Fruit fly (Drosophila melanogaster) whole organism, embryonic: ENCODE measurements around the gene CG10274.
A peak's percentile ranks its signal among the peaks of the same experiment; 100 is the strongest.

ENCODE experiments used
- Abd-B ChIP-seq: fragments of 200-800 bp; sonication (Bioruptor generic); optimal IDR thresholded peaks from 2 replicates; lab custom pipeline; 2018; ENCODE audit warnings: missing biosample characterization, mild to moderate bottlenecking, missing genetic modification characterization, moderate library complexity
- Aef1 ChIP-seq: fragments of 200-800 bp; sonication (Bioruptor generic); IDR thresholded peaks from 3 replicates; pipeline ENCODE4 v1.3.6; 2022; ENCODE audit warnings: missing biosample characterization, missing genetic modification characterization
- CG11504 ChIP-seq: fragments of 200-800 bp; sonication (Bioruptor generic); optimal IDR thresholded peaks from 3 replicates; lab custom pipeline; 2019; ENCODE audit warnings: missing biosample characterization, mild to moderate bottlenecking, missing genetic modification characterization, moderate library complexity
- CG12299 ChIP-seq: fragments of 200-800 bp; sonication (Bioruptor generic); optimal IDR thresholded peaks from 2 replicates; lab custom pipeline; 2018; ENCODE audit warnings: missing biosample characterization, mild to moderate bottlenecking, missing genetic modification characterization
- CG12744 ChIP-seq: fragments of 200-800 bp; sonication (Bioruptor generic); optimal IDR thresholded peaks from 2 replicates; lab custom pipeline; 2016; ENCODE audit warnings: missing biosample characterization, missing genetic modification characterization
- CG14014 ChIP-seq: fragments of 200-800 bp; sonication (Bioruptor generic); IDR thresholded peaks from 2 replicates; pipeline ENCODE4 v1.3.6; 2022; ENCODE audit warnings: missing biosample characterization, missing genetic modification characterization
- CG14710 ChIP-seq: fragments of 200-800 bp; sonication (Bioruptor generic); optimal IDR thresholded peaks from 3 replicates; lab custom pipeline; 2019; ENCODE audit warnings: missing biosample characterization, mild to moderate bottlenecking, missing genetic modification characterization, moderate library complexity
- CG15011 ChIP-seq: fragments of 200-800 bp; sonication (Bioruptor generic); optimal IDR thresholded peaks from 3 replicates; lab custom pipeline; 2018; ENCODE audit warnings: missing biosample characterization, mild to moderate bottlenecking, missing genetic modification characterization
- CG15269 ChIP-seq: fragments of 200-800 bp; sonication (Bioruptor generic); optimal IDR thresholded peaks from 2 replicates; lab custom pipeline; 2018; ENCODE audit warnings: missing biosample characterization, mild to moderate bottlenecking, missing genetic modification characterization, moderate library complexity
- CG17361 ChIP-seq: fragments of 200-800 bp; sonication (Bioruptor generic); IDR thresholded peaks from 3 replicates; pipeline ENCODE4 v1.3.6; 2022; ENCODE audit warnings: missing biosample characterization, missing genetic modification characterization
- CG17385 ChIP-seq: fragments of 200-800 bp; sonication (Bioruptor generic); optimal IDR thresholded peaks from 3 replicates; lab custom pipeline; 2018; ENCODE audit warnings: missing biosample characterization, mild to moderate bottlenecking, missing genetic modification characterization
- CG2202 ChIP-seq: fragments of 200-800 bp; sonication (Bioruptor generic); optimal IDR thresholded peaks from 2 replicates; lab custom pipeline; 2018; ENCODE audit warnings: missing biosample characterization, mild to moderate bottlenecking, missing genetic modification characterization
- CG4282 ChIP-seq: fragments of 200-800 bp; sonication (Bioruptor generic); optimal IDR thresholded peaks from 2 replicates; lab custom pipeline; 2016; ENCODE audit warnings: missing biosample characterization, missing genetic modification characterization
- CG7987 ChIP-seq: fragments of 200-800 bp; sonication (Bioruptor generic); optimal IDR thresholded peaks from 2 replicates; lab custom pipeline; 2018; ENCODE audit warnings: missing biosample characterization, mild to moderate bottlenecking, missing genetic modification characterization, moderate library complexity
- CG9817 ChIP-seq: fragments of 200-800 bp; sonication (Bioruptor generic); optimal IDR thresholded peaks from 2 replicates; lab custom pipeline; 2018; ENCODE audit warnings: missing biosample characterization, mild to moderate bottlenecking, missing genetic modification characterization, moderate library complexity
- CG9876 ChIP-seq: fragments of 200-800 bp; sonication (Bioruptor generic); optimal IDR thresholded peaks from 2 replicates; lab custom pipeline; 2016; ENCODE audit warnings: missing biosample characterization, missing genetic modification characterization
- CrebB ChIP-seq: fragments of 200-800 bp; sonication (Bioruptor generic); optimal IDR thresholded peaks from 3 replicates; lab custom pipeline; 2018; ENCODE audit warnings: missing biosample characterization, mild to moderate bottlenecking, missing genetic modification characterization
- Dip3 ChIP-seq: fragments of 200-800 bp; sonication (Bioruptor generic); optimal IDR thresholded peaks from 3 replicates; lab custom pipeline; 2016; ENCODE audit warnings: missing biosample characterization, missing genetic modification characterization
- Ets65A ChIP-seq: fragments of 200-800 bp; sonication (Bioruptor generic); peaks from one replicate; lab custom pipeline; 2016; ENCODE audit warnings: missing biosample characterization, missing genetic modification characterization
- Ets97D ChIP-seq: fragments of 200-800 bp; sonication (Bioruptor generic); optimal IDR thresholded peaks from 3 replicates; lab custom pipeline; 2016; ENCODE audit warnings: missing biosample characterization, missing genetic modification characterization
- Gsc ChIP-seq: fragments of 200-800 bp; sonication (Bioruptor generic); IDR thresholded peaks from 2 replicates; pipeline ENCODE4 v1.3.6; 2022; ENCODE audit warnings: missing biosample characterization, missing genetic modification characterization
- Hand ChIP-seq: fragments of 200-800 bp; sonication (Bioruptor generic); optimal IDR thresholded peaks from 2 replicates; lab custom pipeline; 2017; ENCODE audit warnings: mild to moderate bottlenecking, missing biosample characterization, missing genetic modification reagents, missing genetic modification characterization
- Hr39 ChIP-seq: fragments of >200 bp; optimal IDR thresholded peaks from 2 replicates; lab custom pipeline; 2017
- Meics ChIP-seq: fragments of 200-800 bp; sonication (Bioruptor generic); optimal IDR thresholded peaks from 2 replicates; lab custom pipeline; 2017; ENCODE audit warnings: missing biosample characterization, mild to moderate bottlenecking, missing genetic modification characterization
- NC2β ChIP-seq: fragments of 200-800 bp; sonication (Bioruptor generic); optimal IDR thresholded peaks from 2 replicates; lab custom pipeline; 2016; ENCODE audit warnings: missing biosample characterization, missing genetic modification characterization
- Oli ChIP-seq: fragments of 200-800 bp; sonication (Bioruptor generic); optimal IDR thresholded peaks from 2 replicates; lab custom pipeline; 2018; ENCODE audit warnings: missing biosample characterization, mild to moderate bottlenecking, missing genetic modification characterization, moderate library complexity
- Poxn ChIP-seq: fragments of 200-800 bp; sonication (Bioruptor generic); IDR thresholded peaks from 2 replicates; pipeline ENCODE4 v1.3.6; 2022; ENCODE audit warnings: missing biosample characterization, missing genetic modification characterization
- Rx ChIP-seq: fragments of 200-800 bp; sonication (Bioruptor generic); IDR thresholded peaks from 2 replicates; pipeline ENCODE4 v1.3.6; 2022; ENCODE audit warnings: missing biosample characterization, missing genetic modification characterization
- Six4 ChIP-seq: fragments of 200-800 bp; sonication (Bioruptor generic); optimal IDR thresholded peaks from 2 replicates; lab custom pipeline; 2016; ENCODE audit warnings: missing biosample characterization, missing genetic modification characterization
- Xbp1 ChIP-seq: fragments of 200-800 bp; sonication (Bioruptor generic); optimal IDR thresholded peaks from 3 replicates; lab custom pipeline; 2016; ENCODE audit warnings: missing biosample characterization, mild to moderate bottlenecking, missing genetic modification characterization
- YL-1 ChIP-seq: fragments of 200-800 bp; sonication (Bioruptor generic); optimal IDR thresholded peaks from 3 replicates; lab custom pipeline; 2017; ENCODE audit warnings: missing biosample characterization, mild to moderate bottlenecking, missing genetic modification characterization
- bowl ChIP-seq: fragments of 200-800 bp; sonication (Bioruptor generic); IDR thresholded peaks from 2 replicates; pipeline ENCODE4 v1.3.6; 2022; ENCODE audit warnings: missing biosample characterization, missing genetic modification characterization
- btn ChIP-seq: fragments of 200-800 bp; sonication (Bioruptor generic); optimal IDR thresholded peaks from 2 replicates; lab custom pipeline; 2016; ENCODE audit warnings: missing biosample characterization, missing genetic modification characterization
- crol ChIP-seq: fragments of 200-800 bp; sonication (Bioruptor generic); IDR thresholded peaks from 2 replicates; pipeline ENCODE4 v1.3.6; 2022; ENCODE audit warnings: missing biosample characterization, missing genetic modification characterization
- danr ChIP-seq: fragments of 200-800 bp; sonication (Bioruptor generic); IDR thresholded peaks from 2 replicates; pipeline ENCODE4 v1.3.6; 2022; ENCODE audit warnings: missing biosample characterization, missing genetic modification characterization
- dmrt99B ChIP-seq: fragments of 200-800 bp; sonication (Bioruptor generic); optimal IDR thresholded peaks from 2 replicates; lab custom pipeline; 2018; ENCODE audit warnings: missing biosample characterization, mild to moderate bottlenecking, missing genetic modification characterization, moderate library complexity
- dysf ChIP-seq: fragments of 200-800 bp; sonication (Bioruptor generic); IDR thresholded peaks from 3 replicates; pipeline ENCODE4 v1.3.6; 2022; ENCODE audit warnings: missing biosample characterization, missing genetic modification characterization
- gcm2 ChIP-seq: fragments of 200-800 bp; sonication (Bioruptor generic); optimal IDR thresholded peaks from 2 replicates; lab custom pipeline; 2016; ENCODE audit warnings: missing biosample characterization, missing genetic modification characterization
- grn ChIP-seq: fragments of 200-800 bp; sonication (Bioruptor generic); optimal IDR thresholded peaks from 3 replicates; lab custom pipeline; 2017; ENCODE audit warnings: missing biosample characterization, missing genetic modification characterization
- ken ChIP-seq: fragments of 200-800 bp; sonication (Bioruptor generic); IDR thresholded peaks from 3 replicates; pipeline ENCODE4 v1.3.6; 2022; ENCODE audit warnings: missing biosample characterization, missing genetic modification characterization
- lilli ChIP-seq: fragments of 200-800 bp; sonication (Bioruptor generic); optimal IDR thresholded peaks from 3 replicates; lab custom pipeline; 2016; ENCODE audit warnings: missing biosample characterization, missing genetic modification characterization
- mirr ChIP-seq: fragments of 200-800 bp; sonication (Bioruptor generic); optimal IDR thresholded peaks from 3 replicates; lab custom pipeline; 2018; ENCODE audit warnings: missing biosample characterization, mild to moderate bottlenecking, missing genetic modification characterization
- nau ChIP-seq: fragments of 200-800 bp; sonication (Bioruptor generic); optimal IDR thresholded peaks from 3 replicates; lab custom pipeline; 2017; ENCODE audit warnings: missing biosample characterization, mild to moderate bottlenecking, missing genetic modification characterization, missing genetic modification reagents
- nerfin-2 ChIP-seq: fragments of 200-800 bp; sonication (Bioruptor generic); IDR thresholded peaks from 2 replicates; pipeline ENCODE4 v1.3.6; 2022; ENCODE audit warnings: missing biosample characterization, missing genetic modification characterization; ENCODE audit not compliant: partially characterized antibody
- p53 ChIP-seq: fragments of 200-800 bp; sonication (Bioruptor generic); optimal IDR thresholded peaks from 2 replicates; lab custom pipeline; 2016; ENCODE audit warnings: missing biosample characterization, missing genetic modification characterization
- repo ChIP-seq: fragments of 200-800 bp; sonication (Bioruptor generic); optimal IDR thresholded peaks from 2 replicates; lab custom pipeline; 2016; ENCODE audit warnings: missing biosample characterization, missing genetic modification characterization
- sens-2 ChIP-seq: fragments of 200-800 bp; sonication (Bioruptor generic); IDR thresholded peaks from 2 replicates; pipeline ENCODE4 v1.3.6; 2022; ENCODE audit warnings: missing biosample characterization, missing genetic modification characterization
- sima ChIP-seq: fragments of 200-800 bp; sonication (Bioruptor generic); optimal IDR thresholded peaks from 2 replicates; lab custom pipeline; 2016; ENCODE audit warnings: missing biosample characterization, missing genetic modification characterization
- sisA ChIP-seq: fragments of 200-800 bp; sonication (Bioruptor generic); IDR thresholded peaks from 2 replicates; pipeline ENCODE4 v1.3.6; 2022; ENCODE audit warnings: missing biosample characterization, missing genetic modification characterization
- slp2 ChIP-seq: fragments of 200-800 bp; sonication (Bioruptor generic); optimal IDR thresholded peaks from 2 replicates; lab custom pipeline; 2016; ENCODE audit warnings: missing biosample characterization, missing genetic modification characterization
- stwl ChIP-seq: fragments of 200-800 bp; sonication (Bioruptor generic); optimal IDR thresholded peaks from 3 replicates; lab custom pipeline; 2018; ENCODE audit warnings: missing biosample characterization, mild to moderate bottlenecking, missing genetic modification characterization, moderate library complexity
- wdn ChIP-seq: fragments of 200-800 bp; sonication (Bioruptor generic); IDR thresholded peaks from 2 replicates; pipeline ENCODE4 v1.3.6; 2022; ENCODE audit warnings: missing biosample characterization, missing genetic modification characterization
- zen ChIP-seq: fragments of 200-800 bp; sonication (Bioruptor generic); optimal IDR thresholded peaks from 3 replicates; lab custom pipeline; 2018; ENCODE audit warnings: missing biosample characterization, mild to moderate bottlenecking, missing genetic modification characterization, moderate library complexity

Gene CG10274

DNA sequence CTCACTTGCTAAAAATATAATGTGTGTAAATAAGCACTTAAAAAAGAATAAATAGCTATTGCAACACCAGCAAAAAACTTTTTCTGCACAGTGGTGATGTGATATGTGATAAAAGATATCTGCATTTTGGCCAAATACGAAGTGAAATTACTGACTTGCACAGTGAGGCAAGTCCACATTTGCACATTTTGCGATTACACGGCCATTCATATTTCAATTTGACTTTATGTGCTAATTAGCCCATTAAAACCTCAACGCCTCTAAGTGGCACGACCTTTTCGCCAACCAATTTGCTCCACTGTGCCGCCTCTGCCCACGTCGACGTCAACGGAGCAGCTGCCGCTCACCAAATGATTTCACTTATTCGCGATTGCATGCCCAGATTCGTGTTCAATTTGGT lies 38.6 kb upstream of the CG10274 start, which contains the start of gene CG33946 (continued):
- peak; percentile 24; the same call in 1 of the 3 replicates for TF ChIP-seq dysf (GFP tag; lab: Robert Waterston, UW)
- peak; percentile 12 for TF ChIP-seq Xbp1 (GFP tag; lab: Kevin White, UChicago)
- TF ChIP-seq CG15011 (GFP tag; lab: Kevin White, UChicago): no peak
- no peak for TF ChIP-seq nerfin-2
- no peak for TF ChIP-seq CG2202 (tag; lab: Kevin White, UChicago)
- no peak for TF ChIP-seq Six4 (GFP tag; lab: Kevin White, UChicago)
- 0 out of 3 replicates have a peak, but pooled peaks have one; percentile 22 for TF ChIP-seq CG17361 (GFP tag; lab: Robert Waterston, UW)
- TF ChIP-seq CG9817 (tag; lab: Kevin White, UChicago): no peak
- peak; percentile 48 for TF ChIP-seq sisA (GFP tag; lab: Robert Waterston, UW)
- 0 out of 3 replicates have a peak, but pooled peaks have one; percentile 23 for TF ChIP-seq Aef1
- TF ChIP-seq Meics: no peak
- TF ChIP-seq lilli: peak; percentile 13
- no peak for TF ChIP-seq nau (GFP tag; lab: Kevin White, UChicago)
- TF ChIP-seq ken: peak; percentile 45; the same call in 2 of the 3 replicates
- no peak for TF ChIP-seq Hr39 (lab: Kevin White, UChicago)
- no peak for TF ChIP-seq Hand (GFP tag; lab: Kevin White, UChicago)
- TF ChIP-seq grn (GFP tag; lab: Kevin White, UChicago): no peak
- 0 out of 2 replicates have a peak, but pooled peaks have one; percentile 15 for TF ChIP-seq danr (GFP tag; lab: Robert Waterston, UW)
- peak; percentile 39 for TF ChIP-seq Ets65A (GFP tag; lab: Kevin White, UChicago)
- TF ChIP-seq NC2β: no peak
- no peak for TF ChIP-seq CG9876 (GFP tag; lab: Kevin White, UChicago)
- no peak for TF ChIP-seq Rx (GFP tag; lab: Robert Waterston, UW)
- TF ChIP-seq slp2: no peak
- TF ChIP-seq CG7987 (GFP tag; lab: Kevin White, UChicago): no peak
- TF ChIP-seq CG12744 (GFP tag; lab: Kevin White, UChicago): no peak
- TF ChIP-seq Abd-B: no peak
- no peak for TF ChIP-seq sens-2 (GFP tag; lab: Robert Waterston, UW)
- TF ChIP-seq CG15269 (tag; lab: Kevin White, UChicago): no peak
- TF ChIP-seq Ets97D (GFP tag; lab: Kevin White, UChicago): no peak
- no peak for TF ChIP-seq dmrt99B
- no peak for TF ChIP-seq repo
- TF ChIP-seq wdn: peak; percentile 9; the same call in 1 of the 2 replicates
- TF ChIP-seq mirr (GFP tag; lab: Kevin White, UChicago): no peak
- no peak for TF ChIP-seq gcm2 (GFP tag; lab: Kevin White, UChicago)
- no peak for TF ChIP-seq stwl (tag; lab: Kevin White, UChicago)
- no peak for TF ChIP-seq CG17385 (GFP tag; lab: Kevin White, UChicago)
- peak; percentile 13 for TF ChIP-seq CG11504 (tag; lab: Kevin White, UChicago)
- no peak for TF ChIP-seq CG12299 (tag; lab: Kevin White, UChicago)
- TF ChIP-seq crol (GFP tag; lab: Robert Waterston, UW): no peak
- TF ChIP-seq btn (GFP tag; lab: Kevin White, UChicago): no peak
- TF ChIP-seq CG14014: 0 out of 2 replicates have a peak, but pooled peaks have one; percentile 16
- TF ChIP-seq bowl (GFP tag; lab: Robert Waterston, UW): no peak
- no peak for TF ChIP-seq Gsc (GFP tag; lab: Robert Waterston, UW)
- TF ChIP-seq sima: no peak
- no peak for TF ChIP-seq zen (tag; lab: Kevin White, UChicago)
- TF ChIP-seq Oli (tag; lab: Kevin White, UChicago): peak; percentile 6
- no peak for TF ChIP-seq CG14710 (tag; lab: Kevin White, UChicago)
- TF ChIP-seq YL-1 (GFP tag; lab: Kevin White, UChicago): no peak
- TF ChIP-seq Dip3 (GFP tag; lab: Kevin White, UChicago): no peak
- no peak for TF ChIP-seq p53 (GFP tag; lab: Kevin White, UChicago)
- TF ChIP-seq Poxn (GFP tag; lab: Robert Waterston, UW): no peak
- TF ChIP-seq CrebB (tag; lab: Kevin White, UChicago): no peak
- TF ChIP-seq CG4282 (GFP tag; lab: Kevin White, UChicago): no peak
